Worm (Caenorhabditis elegans): Measurements from ENCODE around the gene fbxa-188.

The fbxa-188 gene

DNA sequence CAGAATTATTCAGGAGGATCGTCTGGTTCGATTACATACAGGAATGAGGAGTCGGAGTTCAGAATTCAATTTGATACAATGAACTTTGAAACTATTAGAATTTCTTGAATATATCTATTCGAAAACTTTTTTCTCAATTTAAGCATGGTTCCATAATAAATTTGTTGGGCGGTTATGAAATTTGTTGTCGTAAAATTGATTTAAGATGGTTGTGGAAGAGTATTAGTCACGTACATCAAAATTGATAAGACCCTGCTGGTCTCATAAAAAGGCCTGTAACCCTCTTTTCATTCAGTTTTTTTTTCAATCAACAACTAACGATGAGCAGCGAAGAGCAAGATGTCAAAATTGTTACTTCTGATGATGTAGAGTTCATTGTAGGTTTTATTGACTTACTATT lies 2.9 kb upstream of the fbxa-188 start, which contains the start of gene skr-5:
skr-5 (plus strand) TSS at position 301 of the 400 bp plus-strand sequence.
- no peak for TF ChIP-seq nhr-25 (tag; optimal IDR thresholded peaks at IDR 0.05)
- no peak for TF ChIP-seq nhr-77 (tag; optimal IDR thresholded peaks at IDR 0.05)
- TF ChIP-seq dmd-4 (tag; optimal IDR thresholded peaks at IDR 0.05), result no peak
- no peak for TF ChIP-seq nhr-129 (tag; optimal IDR thresholded peaks at IDR 0.05)
- no peak for TF ChIP-seq nhr-237 (tag; optimal IDR thresholded peaks at IDR 0.05)
- no peak for TF ChIP-seq unc-55 (GFP tag; optimal IDR thresholded peaks at IDR 0.05)

DNA sequence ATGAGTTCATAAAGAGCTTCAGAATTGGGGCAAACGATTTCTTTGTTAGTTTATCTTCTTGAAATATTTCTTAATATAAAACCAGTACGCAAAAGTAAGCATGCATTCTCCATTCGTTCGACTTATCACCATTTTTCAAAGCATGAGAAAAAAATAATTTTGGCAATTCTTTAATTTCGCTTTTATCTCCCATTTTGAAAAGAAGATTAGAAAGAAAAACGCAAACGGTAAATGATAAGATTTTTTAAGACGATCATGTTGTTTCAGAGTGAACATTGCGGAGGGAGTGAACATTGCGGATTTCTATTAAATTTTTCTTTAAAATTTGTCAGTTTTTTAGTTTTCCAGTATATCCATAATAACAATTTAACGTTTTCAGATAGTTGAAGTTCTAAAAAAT lies 5.4 kb downstream of the fbxa-188 start:
- TF ChIP-seq mab-5 (tag; optimal IDR thresholded peaks at IDR 0.05) (no peak), zag-1 (tag; optimal IDR thresholded peaks at IDR 0.05) (no peak), nhr-21 (tag; optimal IDR thresholded peaks at IDR 0.05) (no peak), ztf-4 (tag; optimal IDR thresholded peaks at IDR 0.05) (no peak), blmp-1 (tag; optimal IDR thresholded peaks at IDR 0.05; ENCODE audit: insufficient read depth) (no peak), nhr-11 (tag; optimal IDR thresholded peaks at IDR 0.05) (no peak), unc-55 (GFP tag; optimal IDR thresholded peaks at IDR 0.05) (no peak), lsy-2 (tag; optimal IDR thresholded peaks at IDR 0.05) (no peak), dmd-4 (tag; optimal IDR thresholded peaks at IDR 0.05) (no peak), ztf-11 (tag; optimal IDR thresholded peaks at IDR 0.05) (no peak), C34F6.9 (tag; optimal IDR thresholded peaks at IDR 0.05) (no peak), nhr-12 (tag; optimal IDR thresholded peaks at IDR 0.05) (no peak), unc-62 (GFP tag; optimal IDR thresholded peaks at IDR 0.05) (no peak), nhr-6 (tag; optimal IDR thresholded peaks at IDR 0.05) (no peak), ZK546.5 (tag; optimal IDR thresholded peaks at IDR 0.05) (no peak), R02D3.7 (tag; optimal IDR thresholded peaks at IDR 0.05) (no peak), F13H6.1 (tag; optimal IDR thresholded peaks at IDR 0.05) (no peak), elt-1 (tag; optimal IDR thresholded peaks at IDR 0.05) (no peak), ama-1 (optimal IDR thresholded peaks at IDR 0.05) (no peak), nhr-237 (tag; optimal IDR thresholded peaks at IDR 0.05) (no peak)

DNA sequence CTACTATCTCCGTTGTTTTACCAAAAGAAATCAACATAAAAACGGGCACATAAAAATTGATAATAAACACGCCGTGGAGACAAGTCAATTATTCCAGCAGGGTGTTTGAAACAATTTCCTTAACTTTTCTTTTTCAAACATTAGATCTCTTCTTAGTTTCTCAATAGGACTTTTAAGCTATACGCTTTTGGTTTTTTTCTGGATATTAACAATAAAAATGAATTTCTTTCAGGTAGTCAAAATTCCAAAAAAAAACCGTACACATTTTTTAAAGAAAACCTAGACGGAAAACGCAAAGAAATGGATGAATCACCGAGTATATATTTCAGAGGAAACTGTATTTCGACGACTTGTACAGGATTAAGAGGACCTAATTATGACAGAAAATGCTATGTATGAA lies 13.4 kb downstream of the fbxa-188 start, which contains the start of gene fbxa-185:
fbxa-185 (plus strand) TSS at position 301 of the 400 bp plus-strand sequence.
- TF ChIP-seq blmp-1 (tag; optimal IDR thresholded peaks at IDR 0.05; ENCODE audit: insufficient read depth) (no peak), alr-1 (tag; optimal IDR thresholded peaks at IDR 0.05) (no peak), mbf-1 (tag; optimal IDR thresholded peaks at IDR 0.05) (no peak), elt-3 (tag; optimal IDR thresholded peaks at IDR 0.05) (no peak)

DNA sequence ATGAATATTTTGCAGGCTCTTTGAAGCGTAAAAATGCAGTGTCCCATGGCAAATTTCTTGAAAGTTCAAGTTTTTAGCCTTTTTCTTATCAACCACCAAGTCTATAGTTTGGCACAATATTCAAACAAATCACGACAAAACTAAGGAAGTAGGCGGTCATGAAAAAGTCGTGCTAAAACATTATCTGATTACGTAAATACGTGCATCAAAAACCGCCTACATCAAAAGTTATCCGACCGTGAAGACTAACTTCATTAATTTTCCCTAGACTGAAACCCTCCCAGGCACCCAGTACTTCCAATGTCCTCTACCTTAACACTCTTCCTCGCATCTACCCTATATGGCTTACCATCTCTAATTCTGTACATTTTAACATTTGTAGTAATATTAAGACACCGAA lies 16.2 kb downstream of the fbxa-188 start, which contains the start of gene srg-44:
srg-44 (plus strand) TSS at position 301 of the 400 bp plus-strand sequence.
- TF ChIP-seq lin-13 (GFP tag; optimal IDR thresholded peaks at IDR 0.05) (no peak), lin-39 (tag; optimal IDR thresholded peaks at IDR 0.05) (no peak)

DNA sequence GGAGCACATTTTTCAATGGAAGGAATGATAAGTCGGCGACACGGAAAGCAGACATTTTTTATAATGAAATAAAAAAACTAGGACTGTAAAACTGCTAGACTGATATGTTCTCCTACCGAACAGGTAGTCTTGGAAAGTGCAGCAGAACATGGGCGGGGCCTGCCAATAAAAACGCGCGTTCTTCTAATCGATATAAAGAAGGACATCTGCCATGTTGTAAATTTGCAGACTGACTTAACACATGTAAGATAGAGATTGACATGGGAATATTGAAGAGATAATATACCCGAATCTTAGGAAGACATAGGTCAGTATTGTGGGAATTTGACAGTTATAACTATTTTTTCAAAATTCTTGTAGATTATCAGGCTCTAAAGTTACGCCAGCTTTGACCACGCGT lies 16.9 kb downstream of the fbxa-188 start, which contains the start of gene sdz-16:
sdz-16 (minus strand) TSS at position 101 of the 400 bp plus-strand sequence.
- TF ChIP-seq nhr-12 (tag; optimal IDR thresholded peaks at IDR 0.05), result no peak

DNA sequence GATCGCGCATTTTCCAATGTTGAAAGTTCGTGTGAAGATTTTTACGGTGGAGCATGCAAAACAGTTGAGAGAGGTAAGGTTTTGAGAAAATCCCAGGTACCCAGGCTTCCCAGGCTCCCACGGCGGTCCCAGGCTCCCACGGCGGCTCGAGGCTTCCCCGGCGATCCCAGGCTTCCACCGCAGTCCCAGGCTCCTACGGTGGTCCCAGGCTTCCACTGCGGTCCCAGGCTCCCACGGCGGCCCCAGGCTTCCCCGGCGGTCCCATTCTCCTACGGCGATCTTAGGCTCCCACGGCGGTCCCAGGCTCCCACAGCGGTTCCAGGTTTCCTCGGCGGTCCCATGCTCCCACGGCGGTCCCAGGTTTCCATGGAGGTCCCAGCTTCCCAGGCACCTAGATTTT lies 20.9 kb downstream of the fbxa-188 start:
- no peak for TF ChIP-seq egl-27 (tag; optimal IDR thresholded peaks at IDR 0.05)
- no peak for TF ChIP-seq sma-3 (GFP tag; optimal IDR thresholded peaks at IDR 0.05)
- TF ChIP-seq dmd-4 (tag; optimal IDR thresholded peaks at IDR 0.05), result no peak
- TF ChIP-seq nhr-23 (tag; optimal IDR thresholded peaks at IDR 0.05), result no peak
- no peak for TF ChIP-seq ama-1 (optimal IDR thresholded peaks at IDR 0.05)
- TF ChIP-seq Y55F3AM.14 (GFP tag; optimal IDR thresholded peaks at IDR 0.05), result no peak
- TF ChIP-seq F13H6.1 (tag; optimal IDR thresholded peaks at IDR 0.05), result no peak
- no peak for TF ChIP-seq lin-39 (tag; optimal IDR thresholded peaks at IDR 0.05)
- TF ChIP-seq nhr-10 (tag; optimal IDR thresholded peaks at IDR 0.05), result no peak
- TF ChIP-seq elt-1 (tag; optimal IDR thresholded peaks at IDR 0.05), result no peak
